Fruit fly (Drosophila melanogaster) S2 (cell line): ENCODE measurements around the gene CG33306.

ENCODE experiments used
- CG8478 ChIP-seq: fragments of >200 bp; optimal IDR thresholded peaks from 2 replicates; lab custom pipeline; 2018
- CTCF ChIP-seq, 2 experiments: fragments of >200 bp; optimal IDR thresholded peaks; 2 replicates each; lab custom pipeline; 2018

DNA sequence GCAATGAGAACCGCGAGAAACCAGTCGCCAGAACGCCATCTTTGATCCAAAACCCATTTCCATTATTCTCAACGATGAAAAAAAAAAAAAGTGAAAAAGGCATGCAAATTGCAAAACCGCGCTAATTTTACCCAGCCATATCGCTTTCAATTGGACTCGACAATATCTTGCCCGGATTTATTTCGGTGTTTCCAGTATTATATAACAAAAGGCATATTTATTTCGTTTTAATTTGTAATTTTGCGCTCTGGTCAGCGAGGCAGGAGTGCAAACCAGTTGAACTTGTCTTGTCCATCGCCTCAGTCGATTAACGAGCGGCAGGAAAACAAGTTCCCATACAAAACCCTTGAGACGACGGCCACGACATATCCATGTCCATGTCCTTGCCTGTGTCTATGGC, 46.4 kb upstream of the CG33306 start:
- TF ChIP-seq CG8478 (lab: Kevin White, UChicago) = no peak
- TF ChIP-seq CTCF (optimal IDR thresholded peaks at IDR 0.05; lab: Kevin White, UChicago) = no peak
